Fruit fly (Drosophila melanogaster) whole organism, embryonic: Measurements from ENCODE around the gene CG34298.
A peak's percentile ranks its signal among the peaks of the same experiment; 100 is the strongest.

Source experiments
- Asciz ChIP-seq: fragments of 200-800 bp; sonication (Bioruptor generic); optimal IDR thresholded peaks from 2 replicates; lab custom pipeline; 2017; ENCODE audit warnings: missing biosample characterization, mild to moderate bottlenecking, missing genetic modification characterization, missing genetic modification reagents
- Bdp1 ChIP-seq: fragments of 200-800 bp; sonication (Bioruptor generic); optimal IDR thresholded peaks from 3 replicates; lab custom pipeline; 2016; ENCODE audit warnings: missing biosample characterization, missing genetic modification characterization
- Bgb ChIP-seq: fragments of 200-800 bp; sonication (Bioruptor generic); IDR thresholded peaks from 2 replicates; pipeline ENCODE4 v1.3.6; 2022; ENCODE audit warnings: missing biosample characterization, missing genetic modification characterization; ENCODE audit not compliant: partially characterized antibody
- CG12219 ChIP-seq: fragments of 200-800 bp; sonication (Bioruptor generic); optimal IDR thresholded peaks from 3 replicates; lab custom pipeline; 2018; ENCODE audit warnings: missing biosample characterization, mild to moderate bottlenecking, missing genetic modification characterization
- CG12769 ChIP-seq: fragments of 200-800 bp; sonication (Bioruptor generic); optimal IDR thresholded peaks from 2 replicates; lab custom pipeline; 2019; ENCODE audit warnings: missing biosample characterization, mild to moderate bottlenecking, missing genetic modification characterization, moderate library complexity
- CG14667 ChIP-seq: fragments of 200-800 bp; sonication (Bioruptor generic); IDR thresholded peaks from 2 replicates; pipeline ENCODE4 v1.3.6; 2022; ENCODE audit warnings: missing biosample characterization, missing genetic modification characterization
- CG1529 ChIP-seq: fragments of 200-800 bp; sonication (Bioruptor generic); optimal IDR thresholded peaks from 3 replicates; lab custom pipeline; 2018; ENCODE audit warnings: missing biosample characterization, missing genetic modification characterization
- CG15479 ChIP-seq: fragments of 200-800 bp; sonication (Bioruptor generic); optimal IDR thresholded peaks from 3 replicates; lab custom pipeline; 2019; ENCODE audit warnings: missing biosample characterization, mild to moderate bottlenecking, missing genetic modification characterization, moderate library complexity
- CG1602 ChIP-seq: fragments of 200-800 bp; sonication (Bioruptor generic); optimal IDR thresholded peaks from 3 replicates; lab custom pipeline; 2016; ENCODE audit warnings: missing biosample characterization, missing genetic modification characterization
- CG16813 ChIP-seq: fragments of 200-800 bp; sonication (Bioruptor generic); IDR thresholded peaks from 3 replicates; pipeline ENCODE4 v1.3.6; 2022; ENCODE audit warnings: missing biosample characterization, missing genetic modification characterization; ENCODE audit not compliant: partially characterized antibody
- CG17359 ChIP-seq: fragments of 200-800 bp; sonication (Bioruptor generic); optimal IDR thresholded peaks from 3 replicates; lab custom pipeline; 2018; ENCODE audit warnings: missing biosample characterization, mild to moderate bottlenecking, missing genetic modification characterization, moderate library complexity
- CG17912 ChIP-seq: fragments of 200-800 bp; sonication (Bioruptor generic); optimal IDR thresholded peaks from 2 replicates; lab custom pipeline; 2018; ENCODE audit warnings: missing biosample characterization, mild to moderate bottlenecking, missing genetic modification characterization
- CG18476 ChIP-seq: fragments of 200-800 bp; sonication (Bioruptor generic); optimal IDR thresholded peaks from 2 replicates; lab custom pipeline; 2016; ENCODE audit warnings: missing biosample characterization, mild to moderate bottlenecking, missing genetic modification characterization
- CG2199 ChIP-seq: fragments of 200-800 bp; sonication (Bioruptor generic); IDR thresholded peaks from 3 replicates; pipeline ENCODE4 v1.3.6; 2022; ENCODE audit warnings: missing biosample characterization, missing genetic modification characterization
- CG4404 ChIP-seq: fragments of 200-800 bp; sonication (Bioruptor generic); IDR thresholded peaks from 2 replicates; pipeline ENCODE4 v1.3.6; 2022; ENCODE audit warnings: missing biosample characterization, missing genetic modification characterization
- CG4617 ChIP-seq: fragments of 200-800 bp; sonication (Bioruptor generic); optimal IDR thresholded peaks from 3 replicates; lab custom pipeline; 2016; ENCODE audit warnings: missing biosample characterization, missing genetic modification characterization, borderline replicate concordance
- CG7963 ChIP-seq: fragments of 200-800 bp; sonication (Bioruptor generic); IDR thresholded peaks from 3 replicates; pipeline ENCODE4 v1.3.6; 2022; ENCODE audit warnings: missing biosample characterization, missing genetic modification characterization; ENCODE audit not compliant: partially characterized antibody
- CG9727 ChIP-seq: fragments of 200-800 bp; sonication (Bioruptor generic); optimal IDR thresholded peaks from 3 replicates; lab custom pipeline; 2017; ENCODE audit warnings: missing biosample characterization, mild to moderate bottlenecking, missing genetic modification characterization
- Dfd ChIP-seq, 2 experiments: fragments of >200 bp; optimal IDR thresholded peaks; 2 replicates each; lab custom pipeline; 2017; ENCODE audit warnings: missing biosample characterization in 2 of 2, missing genetic modification characterization in 2 of 2
- HLH3B ChIP-seq: fragments of 200-800 bp; sonication (Bioruptor generic); IDR thresholded peaks from 2 replicates; pipeline ENCODE4 v1.3.6; 2022; ENCODE audit warnings: missing biosample characterization, missing genetic modification characterization
- Hmr ChIP-seq: fragments of 200-800 bp; sonication (Bioruptor generic); optimal IDR thresholded peaks from 3 replicates; lab custom pipeline; 2017; ENCODE audit warnings: mild to moderate bottlenecking, missing biosample characterization, missing genetic modification reagents, missing genetic modification characterization
- Lhr ChIP-seq: fragments of 200-800 bp; sonication (Bioruptor generic); optimal IDR thresholded peaks from 3 replicates; lab custom pipeline; 2017; ENCODE audit warnings: mild to moderate bottlenecking, missing biosample characterization, missing genetic modification reagents, missing genetic modification characterization
- Lpt ChIP-seq: fragments of >200 bp; optimal IDR thresholded peaks from 2 replicates; lab custom pipeline; 2018; ENCODE audit warnings: missing biosample characterization, missing genetic modification characterization
- Meics ChIP-seq: fragments of 200-800 bp; sonication (Bioruptor generic); optimal IDR thresholded peaks from 2 replicates; lab custom pipeline; 2017; ENCODE audit warnings: missing biosample characterization, mild to moderate bottlenecking, missing genetic modification characterization
- Neu2 ChIP-seq: fragments of 200-800 bp; sonication (Bioruptor generic); optimal IDR thresholded peaks from 3 replicates; lab custom pipeline; 2016; ENCODE audit warnings: missing biosample characterization, missing genetic modification characterization, borderline replicate concordance
- Nf-YA ChIP-seq: fragments of 200-800 bp; sonication (Bioruptor generic); IDR thresholded peaks from 2 replicates; pipeline ENCODE4 v1.3.6; 2022; ENCODE audit warnings: missing biosample characterization, missing genetic modification characterization
- Oaz ChIP-seq: fragments of 200-800 bp; sonication (Bioruptor generic); IDR thresholded peaks from 2 replicates; pipeline ENCODE4 v1.3.6; 2022; ENCODE audit warnings: missing biosample characterization, missing genetic modification characterization
- Oli ChIP-seq: fragments of 200-800 bp; sonication (Bioruptor generic); optimal IDR thresholded peaks from 2 replicates; lab custom pipeline; 2018; ENCODE audit warnings: missing biosample characterization, mild to moderate bottlenecking, missing genetic modification characterization, moderate library complexity
- Opbp ChIP-seq: fragments of 200-800 bp; sonication (Bioruptor generic); IDR thresholded peaks from 3 replicates; pipeline ENCODE4 v1.3.6; 2022; ENCODE audit warnings: missing biosample characterization, missing genetic modification characterization; ENCODE audit not compliant: partially characterized antibody
- Poxn ChIP-seq: fragments of 200-800 bp; sonication (Bioruptor generic); IDR thresholded peaks from 2 replicates; pipeline ENCODE4 v1.3.6; 2022; ENCODE audit warnings: missing biosample characterization, missing genetic modification characterization
- Sox102F ChIP-seq: fragments of 200-800 bp; sonication (Bioruptor generic); optimal IDR thresholded peaks from 2 replicates; lab custom pipeline; 2018; ENCODE audit warnings: missing biosample characterization, mild to moderate bottlenecking, missing genetic modification characterization, moderate library complexity
- Xbp1 ChIP-seq: fragments of 200-800 bp; sonication (Bioruptor generic); optimal IDR thresholded peaks from 3 replicates; lab custom pipeline; 2016; ENCODE audit warnings: missing biosample characterization, mild to moderate bottlenecking, missing genetic modification characterization
- al ChIP-seq: fragments of 200-800 bp; sonication (Bioruptor generic); IDR thresholded peaks from 2 replicates; pipeline ENCODE4 v1.3.6; 2022; ENCODE audit warnings: missing biosample characterization, missing genetic modification characterization
- ap ChIP-seq: fragments of 200-800 bp; sonication (Bioruptor generic); IDR thresholded peaks from 2 replicates; pipeline ENCODE4 v1.3.6; 2022; ENCODE audit warnings: missing biosample characterization, missing genetic modification characterization
- ash1 ChIP-seq: fragments of 200-800 bp; sonication (Bioruptor generic); optimal IDR thresholded peaks from 2 replicates; lab custom pipeline; 2018; ENCODE audit warnings: missing biosample characterization, mild to moderate bottlenecking, missing genetic modification characterization
- br ChIP-seq: fragments of >200 bp; optimal IDR thresholded peaks from 2 replicates; lab custom pipeline; 2017
- cato ChIP-seq: fragments of 200-800 bp; sonication (Bioruptor generic); optimal IDR thresholded peaks from 2 replicates; lab custom pipeline; 2016; ENCODE audit warnings: missing biosample characterization, missing genetic modification characterization, borderline replicate concordance
- crc ChIP-seq: fragments of 200-800 bp; sonication (Bioruptor generic); optimal IDR thresholded peaks from 2 replicates; lab custom pipeline; 2016; ENCODE audit warnings: missing biosample characterization, missing genetic modification characterization
- dysf ChIP-seq: fragments of 200-800 bp; sonication (Bioruptor generic); IDR thresholded peaks from 3 replicates; pipeline ENCODE4 v1.3.6; 2022; ENCODE audit warnings: missing biosample characterization, missing genetic modification characterization
- gcm ChIP-seq: fragments of 200-800 bp; sonication (Bioruptor generic); optimal IDR thresholded peaks from 2 replicates; lab custom pipeline; 2019; ENCODE audit warnings: missing biosample characterization, mild to moderate bottlenecking, missing genetic modification characterization, moderate library complexity
- lab ChIP-seq: fragments of 200-800 bp; sonication (Bioruptor generic); optimal IDR thresholded peaks from 3 replicates; lab custom pipeline; 2017; ENCODE audit warnings: missing biosample characterization, missing genetic modification characterization, mild to moderate bottlenecking, moderate library complexity, missing genetic modification reagents
- lmd ChIP-seq: fragments of 200-800 bp; sonication (Bioruptor generic); IDR thresholded peaks from 2 replicates; pipeline ENCODE4 v1.3.6; 2022; ENCODE audit warnings: missing biosample characterization, missing genetic modification characterization
- lov ChIP-seq, 2 experiments: fragments of 200-800 bp in 1 of 2; fragments of >200 bp in 1 of 2; sonication (Bioruptor generic) in 1 of 2; IDR thresholded peaks in 1 of 2; optimal IDR thresholded peaks in 1 of 2; 2 replicates in 1 of 2; 3 replicates in 1 of 2; pipeline versions ENCODE4 v1.3.6 to Lab custom; 2017 to 2022; ENCODE audit warnings: missing biosample characterization in 1 of 2, missing genetic modification characterization in 1 of 2
- pho ChIP-seq: fragments of 200-800 bp; sonication (Bioruptor generic); optimal IDR thresholded peaks from 2 replicates; lab custom pipeline; 2016; ENCODE audit warnings: missing biosample characterization, missing genetic modification characterization
- sima ChIP-seq: fragments of 200-800 bp; sonication (Bioruptor generic); optimal IDR thresholded peaks from 2 replicates; lab custom pipeline; 2016; ENCODE audit warnings: missing biosample characterization, missing genetic modification characterization
- sqz ChIP-seq: fragments of 200-800 bp; sonication (Bioruptor generic); optimal IDR thresholded peaks from 3 replicates; lab custom pipeline; 2018; ENCODE audit warnings: missing biosample characterization, mild to moderate bottlenecking, missing genetic modification characterization
- tgo ChIP-seq: fragments of 200-800 bp; sonication (Bioruptor generic); IDR thresholded peaks from 3 replicates; pipeline ENCODE4 v1.3.6; 2022; ENCODE audit warnings: missing biosample characterization, missing genetic modification characterization
- ttk ChIP-seq: fragments of 200-800 bp; sonication (Bioruptor generic); IDR thresholded peaks from 2 replicates; pipeline ENCODE4 v2.1.2; 2022; ENCODE audit warnings: missing biosample characterization, missing genetic modification characterization
- wdn ChIP-seq: fragments of 200-800 bp; sonication (Bioruptor generic); IDR thresholded peaks from 2 replicates; pipeline ENCODE4 v1.3.6; 2022; ENCODE audit warnings: missing biosample characterization, missing genetic modification characterization

The CG34298 gene

DNA sequence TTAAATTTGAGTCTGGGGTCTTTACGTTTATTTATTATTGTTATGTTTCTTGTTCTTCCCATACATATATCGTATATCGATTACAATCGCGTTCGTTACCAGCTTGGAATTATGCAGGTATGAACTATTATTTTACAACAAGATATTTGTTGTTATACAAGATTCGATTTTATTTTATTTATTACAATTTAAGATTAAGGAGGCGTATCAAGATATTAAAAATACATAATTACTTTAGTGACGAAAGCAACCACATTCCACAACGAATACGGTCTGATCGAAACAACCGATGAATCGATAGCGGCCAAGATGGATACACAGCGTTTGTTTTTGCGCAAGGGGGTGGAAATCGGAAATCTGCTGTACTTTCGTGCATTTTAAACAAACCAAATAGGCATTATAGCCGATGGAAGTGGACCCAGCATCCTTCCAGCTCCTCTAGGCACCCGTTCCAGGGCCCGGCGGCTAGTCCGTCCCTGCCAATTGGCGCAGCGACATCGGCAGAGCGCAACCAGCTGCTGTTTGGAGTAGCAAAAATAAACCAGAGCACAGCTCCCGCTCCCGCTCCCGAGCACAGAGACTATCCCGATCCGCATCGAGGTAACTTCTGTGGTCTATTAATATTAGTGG lies 1.9 kb upstream of the CG34298 start, which contains the start of the genes CG15525 and CG11504 (continued):
- TF ChIP-seq sqz (GFP tag; lab: Kevin White, UChicago) (no peak), CG15479 (peak; percentile 79), Bgb (GFP tag; lab: Robert Waterston, UW) (peak; percentile 91), Oli (no peak), pho (peak; percentile 49), tgo (GFP tag; lab: Robert Waterston, UW) (peak; percentile 40; the same call in 2 of the 3 replicates), CG4617 (GFP tag; lab: Kevin White, UChicago) (peak; percentile 96), lov (optimal IDR thresholded peaks at IDR 0.05; lab: Kevin White, UChicago) (no peak), lov (GFP tag; IDR thresholded peaks at IDR 0.05; lab: Robert Waterston, UW) (no peak), Lpt (GFP tag; lab: Kevin White, UChicago) (no peak), Opbp (peak; percentile 76), Neu2 (GFP tag; lab: Kevin White, UChicago) (no peak), Bdp1 (GFP tag; lab: Kevin White, UChicago) (no peak), dysf (no peak), CG16813 (GFP tag; lab: Robert Waterston, UW) (peak; percentile 91), br (lab: Kevin White, UChicago) (no peak), Sox102F (GFP tag; lab: Kevin White, UChicago) (no peak), CG2199 (GFP tag; lab: Robert Waterston, UW) (no peak), lmd (0 out of 2 replicates have a peak, but pooled peaks have one; percentile 33), wdn (no peak), lab (GFP tag; lab: Kevin White, UChicago) (no peak), Hmr (GFP tag; lab: Kevin White, UChicago) (no peak), cato (GFP tag; lab: Kevin White, UChicago) (no peak), CG14667 (peak; percentile 31; the same call in 1 of the 2 replicates), Dfd (GFP tag; optimal IDR thresholded peaks at IDR 0.05; lab: Kevin White, UChicago) (no peak), ash1 (GFP tag; lab: Kevin White, UChicago) (no peak), CG7963 (peak; percentile 54; the same call in 2 of the 3 replicates), CG1602 (GFP tag; lab: Kevin White, UChicago) (peak; percentile 52), Asciz (GFP tag; lab: Kevin White, UChicago) (no peak), sima (no peak), Lhr (no peak), Xbp1 (GFP tag; lab: Kevin White, UChicago) (peak; percentile 72), CG9727 (GFP tag; lab: Kevin White, UChicago) (peak; percentile 25), HLH3B (GFP tag; lab: Robert Waterston, UW) (peak; percentile 58; the same call in 1 of the 2 replicates), CG18476 (GFP tag; lab: Kevin White, UChicago) (peak; percentile 47), CG1529 (GFP tag; lab: Kevin White, UChicago) (no peak), Poxn (GFP tag; lab: Robert Waterston, UW) (no peak), CG4404 (no peak), Meics (GFP tag; lab: Kevin White, UChicago) (peak; percentile 100), ap (GFP tag; lab: Robert Waterston, UW) (peak; percentile 51), CG17912 (GFP tag; lab: Kevin White, UChicago) (no peak), CG12769 (no peak), Nf-YA (GFP tag; lab: Robert Waterston, UW) (peak; percentile 43; the same call in 1 of the 2 replicates), CG12219 (GFP tag; lab: Kevin White, UChicago) (no peak), gcm (GFP tag; lab: Kevin White, UChicago) (peak; percentile 26), al (GFP tag; lab: Robert Waterston, UW) (peak; percentile 50), ttk (GFP tag; lab: Robert Waterston, UW) (peak; percentile 53; the same call in 1 of the 2 replicates), CG17359 (tag; lab: Kevin White, UChicago) (peak; percentile 45), Oaz (no peak), crc (GFP tag; lab: Kevin White, UChicago) (no peak)
